Fruit fly (Drosophila melanogaster): ENCODE results near the gene CG13950.

The CG13950 gene

DNA sequence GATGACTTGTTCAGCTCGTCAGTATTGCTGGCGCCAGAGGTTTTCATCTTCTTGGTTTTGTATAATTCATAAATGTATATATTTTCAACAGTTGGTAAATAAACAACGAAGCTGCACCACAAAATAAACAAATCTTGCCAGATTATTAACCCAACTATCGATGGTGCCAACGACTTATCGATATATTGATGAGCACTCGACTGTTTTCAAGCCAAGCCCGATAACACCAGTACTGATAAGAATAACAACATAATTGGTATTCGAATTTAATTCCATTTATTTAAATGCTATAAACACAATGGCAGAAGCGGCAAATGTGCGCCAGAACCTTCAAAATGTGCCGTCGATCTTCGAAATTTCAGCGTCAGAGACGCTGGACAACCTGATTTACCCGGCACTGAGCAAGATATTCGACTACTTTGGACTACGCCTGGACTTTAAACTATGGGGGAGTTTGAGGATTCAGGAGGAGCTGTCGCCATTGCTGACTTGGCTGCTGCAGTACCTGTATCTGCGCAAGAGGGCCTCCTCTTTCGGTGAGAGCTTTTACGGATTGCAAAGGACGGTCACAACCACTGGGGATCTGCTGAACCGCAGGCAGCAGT is 44.1 kb upstream of the CG13950 start, which contains the start of the genes Saf6 and Pex12 (continued):
- TF ChIP-seq knrl (GFP tag; IDR thresholded peaks at IDR 0.05; ENCODE audit: partially characterized antibody) (peak; percentile 72; the same call in 2 of the 3 replicates), CG7963 (GFP tag; IDR thresholded peaks at IDR 0.05; ENCODE audit: partially characterized antibody) (peak; percentile 83), Sry-β (GFP tag; optimal IDR thresholded peaks at IDR 0.05) (peak; percentile 91), Xrp1 (GFP tag; IDR thresholded peaks at IDR 0.05) (peak; percentile 6; the same call in 1 of the 2 replicates), tap (tag; optimal IDR thresholded peaks at IDR 0.05) (no peak), tna (GFP tag; IDR thresholded peaks at IDR 0.05; ENCODE audit: partially characterized antibody) (peak; percentile 75), CG13287 (GFP tag; IDR thresholded peaks at IDR 0.05; ENCODE audit: partially characterized antibody) (peak; percentile 89), CG10979 (tag; optimal IDR thresholded peaks at IDR 0.05) (peak; percentile 26), hb (GFP tag; IDR thresholded peaks at IDR 0.05; ENCODE audit: partially characterized antibody) (peak; percentile 79), CG17829 (tag; optimal IDR thresholded peaks at IDR 0.05) (no peak), CG10267 (tag; optimal IDR thresholded peaks at IDR 0.05) (peak; percentile 20), Bgb (GFP tag; IDR thresholded peaks at IDR 0.05; ENCODE audit: partially characterized antibody) (peak; percentile 86), Sry-δ (GFP tag; optimal IDR thresholded peaks at IDR 0.05) (peak; percentile 68), bowl (GFP tag; IDR thresholded peaks at IDR 0.05) (no peak), B-H2 (GFP tag; optimal IDR thresholded peaks at IDR 0.05) (no peak), ato (GFP tag; IDR thresholded peaks at IDR 0.05; ENCODE audit: partially characterized antibody) (peak; percentile 75), CG17186 (GFP tag; optimal IDR thresholded peaks at IDR 0.05) (no peak), CG17359 (tag; optimal IDR thresholded peaks at IDR 0.05) (no peak), GATAe (GFP tag; conservative IDR thresholded peaks at IDR 0.05) (peak; percentile 37), CG2129 (GFP tag; IDR thresholded peaks at IDR 0.05; ENCODE audit: partially characterized antibody) (peak; percentile 73), kah (GFP tag; optimal IDR thresholded peaks at IDR 0.05) (no peak), CG6272 (GFP tag; IDR thresholded peaks at IDR 0.05) (no peak), CG2889 (GFP tag; IDR thresholded peaks at IDR 0.05) (no peak), Ada2b (GFP tag; IDR thresholded peaks at IDR 0.05) (no peak), Myb (GFP tag; optimal IDR thresholded peaks at IDR 0.05) (peak; percentile 15), Scr (GFP tag; IDR thresholded peaks at IDR 0.05; ENCODE audit: partially characterized antibody) (peak; percentile 83), bcd (GFP tag; optimal IDR thresholded peaks at IDR 0.05) (no peak), row (GFP tag; IDR thresholded peaks at IDR 0.05) (peak; percentile 47), Med (GFP tag) (peak; percentile 75)

DNA sequence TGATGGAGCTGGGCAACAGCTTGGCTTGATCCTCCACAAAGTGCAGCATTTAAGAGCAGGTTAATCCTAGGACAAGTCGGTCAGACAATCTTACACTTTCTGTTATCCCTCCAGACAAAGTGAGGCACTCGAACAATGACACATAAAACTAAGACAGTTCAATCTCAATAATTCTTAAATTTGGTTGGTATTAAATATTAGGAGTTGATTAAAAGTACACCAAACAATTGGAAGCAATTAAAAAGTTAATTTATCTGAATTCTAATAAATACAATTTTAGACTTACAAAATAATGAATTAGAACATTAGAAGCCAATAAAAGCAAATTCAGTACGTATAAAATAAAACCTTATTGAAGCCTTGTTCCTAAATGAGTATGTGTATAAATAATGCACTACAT is 42.1 kb upstream of the CG13950 start, which contains the start of gene CG15880:
CG15880 (minus strand) TSS at position 101 of the 400 bp plus-strand sequence.
- TF ChIP-seq sc (optimal IDR thresholded peaks at IDR 0.05) (no peak), sc (GFP tag; optimal IDR thresholded peaks at IDR 0.05) (no peak), sd (tag; optimal IDR thresholded peaks at IDR 0.05) (no peak), Nf-YC (tag; optimal IDR thresholded peaks at IDR 0.05) (no peak), mirr (GFP tag; optimal IDR thresholded peaks at IDR 0.05) (no peak), toy (GFP tag; IDR thresholded peaks at IDR 0.05) (no peak), fu2 (GFP tag; optimal IDR thresholded peaks at IDR 0.05) (no peak), CG18764 (GFP tag; optimal IDR thresholded peaks at IDR 0.05) (no peak), chinmo (GFP tag; IDR thresholded peaks at IDR 0.05; ENCODE audit: partially characterized antibody) (no peak), so (GFP tag; IDR thresholded peaks at IDR 0.05) (no peak), mam (GFP tag; optimal IDR thresholded peaks at IDR 0.05) (no peak), Fer2 (tag; optimal IDR thresholded peaks at IDR 0.05) (no peak), CG2678 (tag; optimal IDR thresholded peaks at IDR 0.05) (no peak)

Data from whole organism, embryonic.